Worm (Caenorhabditis elegans): ENCODE data around the gene F55G7.1.

F55G7.1 gene

ce11 chrX:11937343-11937935 lies 13.2 kb downstream of the F55G7.1 start (continued):
- TF ChIP-seq duxl-1 (tag; optimal IDR thresholded peaks at IDR 0.05; ENCODE audit: poor library complexity) (peak; percentile 99), hif-1 (tag; optimal IDR thresholded peaks at IDR 0.05) (peak; percentile 82 to 92), F10B5.3 (tag; optimal IDR thresholded peaks at IDR 0.05) (peak; percentile 96), fkh-10 (GFP tag; optimal IDR thresholded peaks at IDR 0.05) (peak; percentile 98), daf-12 (tag; optimal IDR thresholded peaks at IDR 0.05) (no peak), egl-43 (GFP tag; IDR thresholded peaks at IDR 0.05) (peak; percentile 98), set-16 (GFP tag; IDR thresholded peaks at IDR 0.05) (no peak), nhr-77 (tag; optimal IDR thresholded peaks at IDR 0.05) (peak; percentile 100), lin-1 (GFP tag; IDR thresholded peaks at IDR 0.05) (peak; percentile 95), php-3 (GFP tag; IDR thresholded peaks at IDR 0.05) (peak; percentile 96), unc-130 (GFP tag; optimal IDR thresholded peaks at IDR 0.05) (peak; percentile 42), R02D3.7 (tag; optimal IDR thresholded peaks at IDR 0.05) (peak; percentile 1), attf-4 (tag; optimal IDR thresholded peaks at IDR 0.05) (peak; percentile 74)

- TF ChIP-seq lin-1 (GFP tag; IDR thresholded peaks at IDR 0.05) (no peak), zag-1 (tag; optimal IDR thresholded peaks at IDR 0.05) (no peak), fos-1 (tag; optimal IDR thresholded peaks at IDR 0.05) (no peak), ztf-11 (tag; optimal IDR thresholded peaks at IDR 0.05) (no peak), dmd-9 (GFP tag; IDR thresholded peaks at IDR 0.05) (no peak), skn-1 (tag; optimal IDR thresholded peaks at IDR 0.05) (no peak), mdl-1 (tag; optimal IDR thresholded peaks at IDR 0.05) (no peak), lin-13 (GFP tag; optimal IDR thresholded peaks at IDR 0.05) (no peak), vab-7 (GFP tag; IDR thresholded peaks at IDR 0.05) (no peak), nhr-102 (tag; optimal IDR thresholded peaks at IDR 0.05) (no peak), mxl-2 (GFP tag; conservative IDR thresholded peaks at IDR 0.05) (no peak), ama-1 (optimal IDR thresholded peaks at IDR 0.05) (no peak)
These were observed 14.6 kb downstream of the F55G7.1 start, which contains the start of gene F55G7.5 for ce11 chrX:11938826-11939225. F55G7.5 (minus strand) TSS chrX:11938926.

- TF ChIP-seq mxl-2 (GFP tag; conservative IDR thresholded peaks at IDR 0.05) = no peak
- TF ChIP-seq aha-1 (tag) = peak; percentile 46
These were observed 17.7 kb downstream of the F55G7.1 start, which contains the start of gene F55G7.3 for ce11 chrX:11941951-11942350. F55G7.3 (minus strand) TSS chrX:11942051.

- no peak for TF ChIP-seq pha-4 (GFP tag; IDR thresholded peaks at IDR 0.05)
- peak; percentile 55 for TF ChIP-seq pha-4 (tag; optimal IDR thresholded peaks at IDR 0.05)
- no peak for TF ChIP-seq fos-1 (tag; optimal IDR thresholded peaks at IDR 0.05)
- TF ChIP-seq F49E8.2 (tag; optimal IDR thresholded peaks at IDR 0.05; ENCODE audit: borderline replicate concordance) = no peak
- no peak for TF ChIP-seq nhr-48 (tag; optimal IDR thresholded peaks at IDR 0.05)
- peak; percentile 14; the same call in 1 of the 2 replicates for TF ChIP-seq T26A8.4 (GFP tag; IDR thresholded peaks at IDR 0.05)
- peak; percentile 71 for TF ChIP-seq nhr-25 (tag; optimal IDR thresholded peaks at IDR 0.05; ENCODE audit: borderline replicate concordance, insufficient read depth)
- TF ChIP-seq mxl-2 (GFP tag; conservative IDR thresholded peaks at IDR 0.05) = no peak
- peak; percentile 45 for TF ChIP-seq rbr-2 (tag; optimal IDR thresholded peaks at IDR 0.05)
- TF ChIP-seq fkh-10 (GFP tag; optimal IDR thresholded peaks at IDR 0.05) = no peak
- TF ChIP-seq ceh-28 (tag; optimal IDR thresholded peaks at IDR 0.05) = peak; percentile 62
- no peak for TF ChIP-seq lin-38 (GFP tag; IDR thresholded peaks at IDR 0.05)
- peak; percentile 19 to 98 for TF ChIP-seq hif-1 (tag; optimal IDR thresholded peaks at IDR 0.05)
- TF ChIP-seq lin-15B (tag; optimal IDR thresholded peaks at IDR 0.05) = no peak
- TF ChIP-seq R02D3.7 (tag; optimal IDR thresholded peaks at IDR 0.05) = no peak
- peak; percentile 60 for TF ChIP-seq nhr-28 (tag; optimal IDR thresholded peaks at IDR 0.05)
- TF ChIP-seq F10B5.3 (tag; optimal IDR thresholded peaks at IDR 0.05) = no peak
- TF ChIP-seq snpc-4 (tag; optimal IDR thresholded peaks at IDR 0.05) = no peak
- TF ChIP-seq daf-16 (GFP tag; optimal IDR thresholded peaks at IDR 0.05) = no peak
- TF ChIP-seq daf-16 (tag; optimal IDR thresholded peaks at IDR 0.05) = peak; percentile 54
- no peak for TF ChIP-seq nhr-237 (tag; optimal IDR thresholded peaks at IDR 0.05)
- TF ChIP-seq set-16 (GFP tag; IDR thresholded peaks at IDR 0.05) = no peak
- no peak for TF ChIP-seq egl-43 (GFP tag; IDR thresholded peaks at IDR 0.05)
- no peak for TF ChIP-seq daf-19 (GFP tag; conservative IDR thresholded peaks at IDR 0.05)
- TF ChIP-seq dmd-6 (GFP tag; IDR thresholded peaks at IDR 0.05) = peak; percentile 31; the same call in 1 of the 2 replicates
- TF ChIP-seq daf-12 (tag; optimal IDR thresholded peaks at IDR 0.05) = no peak
- TF ChIP-seq madf-9 (GFP tag; conservative IDR thresholded peaks at IDR 0.05) = 0 out of 2 replicates have a peak, but pooled peaks have one; percentile 9
- no peak for TF ChIP-seq aly-2 (tag; optimal IDR thresholded peaks at IDR 0.05)
These were observed 22.7 kb downstream of the F55G7.1 start, which contains the start of gene nfya-1 for ce11 chrX:11946788-11947463. nfya-1 (minus strand) TSS chrX:11946838.
